Fruit fly (Drosophila melanogaster) whole organism: Measurements from ENCODE around the gene Acsf2.

ENCODE experiments used
- CG8478 ChIP-seq: fragments of >200 bp; optimal IDR thresholded peaks from 2 replicates; lab custom pipeline; 2018; ENCODE audit warnings: inconsistent platforms
- Dll ChIP-seq: fragments of >200 bp; optimal IDR thresholded peaks from 2 replicates; lab custom pipeline; 2017
- EcR ChIP-seq, 2 experiments: fragments of >200 bp; optimal IDR thresholded peaks; 2 replicates each; lab custom pipeline; 2017; ENCODE audit warnings: missing biosample characterization in 2 of 2, missing genetic modification characterization in 2 of 2, missing genetic modification reagents in 2 of 2
- pan ChIP-seq: fragments of >200 bp; optimal IDR thresholded peaks from 2 replicates; lab custom pipeline; 2017
- psq ChIP-seq: fragments of >200 bp; optimal IDR thresholded peaks from 2 replicates; lab custom pipeline; 2017
- usp ChIP-seq: fragments of >200 bp; optimal IDR thresholded peaks from 2 replicates; lab custom pipeline; 2017; ENCODE audit warnings: missing biosample characterization, missing genetic modification characterization, mixed read lengths

Acsf2 gene

dm6 chr2L:5302692-5303043, 39.4 kb downstream of the Acsf2 start:
- no peak for TF ChIP-seq CG8478 (lab: Kevin White, UChicago)
- TF ChIP-seq Dll (lab: Kevin White, UChicago), result no peak
- no peak for TF ChIP-seq psq (lab: Kevin White, UChicago)
- TF ChIP-seq EcR (GFP tag; optimal IDR thresholded peaks at IDR 0.05; lab: Kevin White, UChicago), result no peak
- TF ChIP-seq usp, result no peak
- TF ChIP-seq pan (lab: Kevin White, UChicago), result no peak

DNA sequence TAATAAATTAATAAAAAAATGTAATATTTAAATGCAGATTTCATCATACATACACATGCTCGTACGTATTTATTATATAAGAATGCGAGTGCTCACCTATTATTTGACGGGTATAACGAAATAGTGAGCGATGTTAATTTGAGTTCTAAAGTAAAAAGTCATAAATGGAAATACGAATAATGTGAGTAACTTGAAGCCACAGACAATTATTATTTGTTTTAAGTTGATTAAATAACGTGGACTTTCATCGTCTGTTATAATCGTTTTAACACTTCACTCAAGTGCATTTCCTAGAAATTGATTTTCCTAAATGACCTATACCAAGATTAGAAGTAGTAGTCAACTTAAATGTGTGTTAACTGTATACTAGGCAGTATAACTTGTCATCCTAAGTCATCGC, 39.8 kb downstream of the Acsf2 start:
- TF ChIP-seq psq (lab: Kevin White, UChicago) (no peak), CG8478 (lab: Kevin White, UChicago) (no peak), Dll (lab: Kevin White, UChicago) (no peak), EcR (GFP tag; optimal IDR thresholded peaks at IDR 0.05; lab: Kevin White, UChicago) (no peak), usp (no peak), pan (lab: Kevin White, UChicago) (peak; percentile 53)

- TF ChIP-seq CG8478 (lab: Kevin White, UChicago) (no peak), Dll (lab: Kevin White, UChicago) (peak; percentile 15)
Observed at dm6 chr2L:5300785-5301616, 41.0 kb downstream of the Acsf2 start.

dm6 chr2L:5300237-5300668, 41.8 kb downstream of the Acsf2 start:
- no peak for TF ChIP-seq CG8478 (lab: Kevin White, UChicago)
- no peak for TF ChIP-seq psq (lab: Kevin White, UChicago)
- TF ChIP-seq pan (lab: Kevin White, UChicago), result no peak
- peak in 1 of 2 experiments; percentile 70 for TF ChIP-seq EcR (GFP tag; optimal IDR thresholded peaks at IDR 0.05; lab: Kevin White, UChicago)

dm6 chr2L:5299628-5299986, 42.4 kb downstream of the Acsf2 start:
- TF ChIP-seq pan (lab: Kevin White, UChicago) (no peak), usp (no peak), CG8478 (lab: Kevin White, UChicago) (no peak), Dll (lab: Kevin White, UChicago) (no peak), psq (lab: Kevin White, UChicago) (no peak), EcR (GFP tag; optimal IDR thresholded peaks at IDR 0.05; lab: Kevin White, UChicago) (no peak)

DNA sequence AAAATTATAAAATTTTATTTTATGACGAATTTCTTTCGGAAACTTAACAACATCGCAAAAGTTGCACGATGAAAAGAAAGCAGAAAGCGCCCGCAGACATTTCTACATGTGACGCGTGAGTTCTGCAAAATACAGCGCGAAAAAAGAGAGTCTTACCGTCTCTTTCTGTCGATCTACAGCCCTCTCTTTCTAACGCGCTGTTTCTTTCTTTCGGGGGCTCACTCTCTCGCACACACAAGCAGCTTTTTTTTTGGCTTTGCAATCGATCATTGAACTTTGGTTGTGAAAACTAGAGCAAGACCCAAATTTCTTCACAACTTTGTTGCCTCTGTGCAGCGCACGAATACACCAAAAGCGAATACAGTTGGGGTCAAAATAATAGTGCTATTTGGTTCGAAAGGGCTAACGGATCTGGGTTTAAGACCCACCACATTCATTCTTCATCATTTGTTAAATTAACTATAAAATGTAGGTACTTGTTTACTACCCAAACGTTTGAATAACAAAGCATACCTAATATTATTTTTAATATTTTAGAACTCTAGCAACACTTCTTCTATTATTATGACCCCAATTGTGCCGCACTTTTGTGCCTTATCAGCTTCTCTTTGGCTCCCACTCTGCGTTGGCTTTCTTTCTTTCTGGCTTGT, 42.9 kb downstream of the Acsf2 start:
- peak; percentile 32 for TF ChIP-seq CG8478 (lab: Kevin White, UChicago)
- TF ChIP-seq EcR (GFP tag; optimal IDR thresholded peaks at IDR 0.05; lab: Kevin White, UChicago), result peak in 1 of 2 experiments; percentile 75
- no peak for TF ChIP-seq Dll (lab: Kevin White, UChicago)
- TF ChIP-seq pan (lab: Kevin White, UChicago), result no peak

dm6 chr2L:5297961-5298311, 44.1 kb downstream of the Acsf2 start:
- no peak for TF ChIP-seq EcR (GFP tag; optimal IDR thresholded peaks at IDR 0.05; lab: Kevin White, UChicago)
- TF ChIP-seq pan (lab: Kevin White, UChicago), result no peak
- TF ChIP-seq psq (lab: Kevin White, UChicago), result no peak
- TF ChIP-seq Dll (lab: Kevin White, UChicago), result no peak
- TF ChIP-seq CG8478 (lab: Kevin White, UChicago), result no peak
- TF ChIP-seq usp, result no peak

- no peak for TF ChIP-seq psq (lab: Kevin White, UChicago)
- TF ChIP-seq CG8478 (lab: Kevin White, UChicago), result no peak
- TF ChIP-seq Dll (lab: Kevin White, UChicago), result no peak
- no peak for TF ChIP-seq EcR (GFP tag; optimal IDR thresholded peaks at IDR 0.05; lab: Kevin White, UChicago)
- no peak for TF ChIP-seq usp
- no peak for TF ChIP-seq pan (lab: Kevin White, UChicago)
Observed at dm6 chr2L:5297289-5297960, 44.6 kb downstream of the Acsf2 start.

DNA sequence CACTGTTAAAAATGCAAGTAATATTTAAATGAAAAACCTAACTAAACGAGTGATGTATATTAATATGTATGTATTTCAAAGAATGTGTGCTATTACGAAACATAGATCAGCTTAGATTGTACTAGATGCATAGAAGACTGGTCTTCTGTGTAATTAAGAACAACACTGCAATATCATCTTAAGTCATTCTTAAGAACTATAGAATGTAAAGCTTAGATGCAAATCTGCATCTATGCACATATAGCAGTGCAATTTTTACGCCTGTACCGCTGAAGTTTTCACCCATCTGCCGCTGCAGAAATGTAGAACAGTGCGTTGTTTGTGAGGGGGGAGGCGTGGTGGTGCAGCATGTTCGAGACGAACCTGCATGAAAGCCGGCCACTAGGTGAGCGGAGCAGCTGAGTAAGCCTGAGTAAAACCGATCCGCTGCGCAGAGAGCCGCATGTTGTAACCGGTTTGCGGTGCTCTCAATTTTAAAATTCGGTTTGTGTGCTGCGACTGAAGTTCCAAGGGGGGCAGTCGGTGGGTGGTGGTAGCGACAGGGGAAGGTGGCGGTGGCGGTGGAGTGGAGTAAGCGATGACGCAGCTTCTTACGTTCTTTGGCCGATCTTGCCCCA, 45.3 kb downstream of the Acsf2 start:
- TF ChIP-seq usp (no peak), Dll (lab: Kevin White, UChicago) (peak; percentile 82), EcR (GFP tag; optimal IDR thresholded peaks at IDR 0.05; lab: Kevin White, UChicago) (peak in 1 of 2 experiments; percentile 25)

- TF ChIP-seq usp (no peak), psq (lab: Kevin White, UChicago) (no peak), EcR (GFP tag; optimal IDR thresholded peaks at IDR 0.05; lab: Kevin White, UChicago) (no peak), Dll (lab: Kevin White, UChicago) (no peak), CG8478 (lab: Kevin White, UChicago) (no peak), pan (lab: Kevin White, UChicago) (no peak)
Observed at dm6 chr2L:5295245-5295572, 46.8 kb downstream of the Acsf2 start.

DNA sequence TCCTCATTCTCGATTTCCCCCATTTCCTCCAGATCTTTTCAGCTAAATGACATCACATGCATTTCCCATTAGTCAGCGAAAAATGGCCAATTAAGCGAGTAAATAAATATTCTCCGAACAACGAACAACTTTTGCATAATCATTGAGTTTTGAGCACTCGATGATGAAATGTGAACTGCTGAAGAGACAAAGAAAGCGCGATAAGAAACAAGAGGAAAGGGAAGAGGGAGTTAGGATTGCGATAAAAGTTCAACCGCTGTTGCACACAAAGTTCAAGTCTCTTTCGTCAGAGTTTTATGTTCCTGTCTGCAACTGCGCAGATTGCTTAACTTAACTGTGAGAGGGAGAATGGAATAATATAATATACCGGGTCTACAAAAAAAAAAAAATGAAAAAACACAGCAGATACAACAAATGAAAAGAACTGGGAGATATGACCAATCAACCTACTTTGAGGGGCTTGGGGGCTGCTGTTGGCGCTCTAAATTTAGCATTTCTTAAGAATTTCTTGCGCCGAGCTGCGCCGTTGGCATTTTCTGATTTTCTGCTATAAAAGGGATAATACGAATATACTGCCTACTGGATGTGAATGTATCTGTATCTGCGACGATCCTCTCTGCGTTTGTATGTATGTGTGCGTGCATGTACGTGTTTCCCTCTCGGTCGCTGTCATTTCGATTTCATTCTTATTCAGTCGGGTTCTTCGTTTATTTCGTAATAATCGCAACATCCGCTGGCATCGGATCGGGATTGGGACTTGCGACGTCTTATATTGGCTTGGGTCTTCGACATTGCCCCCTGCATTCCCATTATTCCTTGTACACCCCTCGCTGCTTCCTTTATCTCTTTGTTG, 47.4 kb downstream of the Acsf2 start:
- TF ChIP-seq CG8478 (lab: Kevin White, UChicago) (no peak), EcR (GFP tag; optimal IDR thresholded peaks at IDR 0.05; lab: Kevin White, UChicago) (peak; percentile 72 to 75), pan (lab: Kevin White, UChicago) (no peak), Dll (lab: Kevin White, UChicago) (no peak)
